Worm (Caenorhabditis elegans) whole organism, late embryonic: ENCODE data around the gene atg-18.

ENCODE experiments used
- K09A11.1 ChIP-seq: sonication (generic microtip); optimal IDR thresholded peaks from 2 replicates; lab custom pipeline; 2017; ENCODE audit warnings: antibody characterized with exemption, mild to moderate bottlenecking, missing genetic modification characterization, missing compliant biosample characterization; ENCODE audit not compliant: insufficient read depth
- ceh-30 ChIP-seq: fragments of 150-350 bp; optimal IDR thresholded peaks from 2 replicates; lab custom pipeline; 2014; ENCODE audit warnings: missing biosample characterization, missing genetic modification characterization
- elt-4 ChIP-seq: sonication (generic microtip); optimal IDR thresholded peaks from 2 replicates; lab custom pipeline; 2016; ENCODE audit warnings: missing genetic modification characterization, missing compliant biosample characterization
- fkh-6 ChIP-seq: sonication (generic microtip); optimal IDR thresholded peaks from 2 replicates; lab custom pipeline; 2016; ENCODE audit warnings: missing genetic modification characterization, missing compliant biosample characterization
- gmeb-2 ChIP-seq: sonication (generic microtip); optimal IDR thresholded peaks from 2 replicates; lab custom pipeline; 2016; ENCODE audit warnings: missing genetic modification characterization, inconsistent platforms, missing compliant biosample characterization
- nhr-232 ChIP-seq: sonication (generic microtip); optimal IDR thresholded peaks from 2 replicates; lab custom pipeline; 2016; ENCODE audit warnings: missing genetic modification characterization, missing compliant biosample characterization
- zip-5 ChIP-seq: sonication (generic microtip); optimal IDR thresholded peaks from 2 replicates; lab custom pipeline; 2016; ENCODE audit warnings: missing genetic modification characterization, missing compliant biosample characterization

- TF ChIP-seq zip-5 (tag; lab: Kevin White, UChicago): no peak
- no peak for TF ChIP-seq K09A11.1 (tag; lab: Kevin White, UChicago)
- no peak for TF ChIP-seq fkh-6
- TF ChIP-seq gmeb-2 (tag; lab: Kevin White, UChicago): no peak
- no peak for TF ChIP-seq ceh-30 (tag; lab: Kevin White, UChicago)
- TF ChIP-seq nhr-232 (tag; lab: Kevin White, UChicago): no peak
- TF ChIP-seq elt-4 (tag; lab: Kevin White, UChicago): no peak
Measured at ce11 chrV:8658577-8659362, 27.6 kb upstream of the atg-18 start.
